Worm (Caenorhabditis elegans): ENCODE results near the gene msp-36.

- TF ChIP-seq ama-1 (optimal IDR thresholded peaks at IDR 0.05) (no peak), unc-39 (tag; optimal IDR thresholded peaks at IDR 0.05) (no peak), snpc-4 (tag; optimal IDR thresholded peaks at IDR 0.05) (no peak), fos-1 (tag; optimal IDR thresholded peaks at IDR 0.05) (no peak), lin-39 (tag; optimal IDR thresholded peaks at IDR 0.05) (no peak), nhr-77 (tag; optimal IDR thresholded peaks at IDR 0.05) (no peak), peb-1 (tag; optimal IDR thresholded peaks at IDR 0.05) (no peak), skn-1 (tag; optimal IDR thresholded peaks at IDR 0.05) (no peak), nhr-11 (tag; optimal IDR thresholded peaks at IDR 0.05) (no peak), F13H6.1 (tag; optimal IDR thresholded peaks at IDR 0.05) (no peak), ZK546.5 (tag; optimal IDR thresholded peaks at IDR 0.05) (no peak), nhr-12 (tag; optimal IDR thresholded peaks at IDR 0.05) (no peak), ceh-16 (tag; optimal IDR thresholded peaks at IDR 0.05) (no peak)
Measured at ce11 chrIV:10122205-10122604, 27.0 kb downstream of the msp-36 start, which contains the start of gene irld-21.

Data from whole organism, L2 larva.